Fruit fly (Drosophila melanogaster): ENCODE measurements around the gene Bro.

DNA sequence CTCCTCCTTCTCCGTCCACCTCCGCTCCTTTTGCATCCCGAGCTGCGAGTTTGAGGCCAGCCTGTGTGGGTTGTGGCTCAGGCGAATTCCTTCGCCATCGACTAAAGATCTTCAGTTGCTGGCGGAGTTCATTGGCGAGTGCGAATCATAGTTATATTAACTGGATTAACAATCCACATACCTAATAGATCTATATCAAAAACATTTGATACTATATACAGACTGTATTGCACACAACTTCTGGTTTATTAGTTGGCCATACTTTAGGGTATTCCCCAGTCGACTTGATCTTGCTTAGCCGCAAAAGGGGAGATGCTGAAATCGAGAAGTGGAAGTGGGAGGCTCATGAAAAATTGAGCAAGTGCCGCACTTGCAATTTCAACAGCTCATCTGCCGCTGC, 45.2 kb downstream of the Bro start:
- no peak for TF ChIP-seq h (optimal IDR thresholded peaks at IDR 0.05)
- no peak for TF ChIP-seq psq (optimal IDR thresholded peaks at IDR 0.05)
- TF ChIP-seq Sin3A (optimal IDR thresholded peaks at IDR 0.05): no peak
- no peak for TF ChIP-seq ttk (optimal IDR thresholded peaks at IDR 0.05)
- no peak for TF ChIP-seq insv (optimal IDR thresholded peaks at IDR 0.05)
